Worm (Caenorhabditis elegans) whole organism, L3 larva: ENCODE measurements around the gene Y71H2AM.6.

ENCODE experiments used
- aly-2 ChIP-seq: fragments of 150-350 bp; optimal IDR thresholded peaks from 2 replicates; lab custom pipeline; 2014; ENCODE audit warnings: missing biosample characterization, missing genetic modification characterization
- ceh-16 ChIP-seq: sonication (generic microtip); optimal IDR thresholded peaks from 2 replicates; lab custom pipeline; 2017; ENCODE audit warnings: missing biosample characterization, missing genetic modification characterization
- egl-27 ChIP-seq: sonication (generic microtip); optimal IDR thresholded peaks from 4 replicates; lab custom pipeline; 2017; ENCODE audit warnings: missing biosample characterization, missing genetic modification reagents, missing genetic modification characterization
- elt-1 ChIP-seq: fragments of 150-350 bp; optimal IDR thresholded peaks from 2 replicates; lab custom pipeline; 2014; ENCODE audit warnings: missing biosample characterization, missing genetic modification characterization
- fkh-10 ChIP-seq: sonication (generic microtip); optimal IDR thresholded peaks from 2 replicates; lab custom pipeline; 2017; ENCODE audit warnings: missing biosample characterization, missing genetic modification reagents, missing genetic modification characterization
- fos-1 ChIP-seq: fragments of 150-350 bp; optimal IDR thresholded peaks from 2 replicates; lab custom pipeline; 2014; ENCODE audit warnings: missing biosample characterization, missing genetic modification characterization
- lsy-12 ChIP-seq: sonication (generic microtip); optimal IDR thresholded peaks from 2 replicates; lab custom pipeline; 2016; ENCODE audit warnings: mild to moderate bottlenecking, missing genetic modification characterization, missing compliant biosample characterization
- nhr-12 ChIP-seq: fragments of 150-350 bp; optimal IDR thresholded peaks from 2 replicates; lab custom pipeline; 2014; ENCODE audit warnings: missing biosample characterization, missing genetic modification characterization
- nhr-23 ChIP-seq: fragments of 150-350 bp; optimal IDR thresholded peaks from 2 replicates; lab custom pipeline; 2014; ENCODE audit warnings: missing biosample characterization, missing genetic modification reagents, missing genetic modification characterization
- nhr-43 ChIP-seq: sonication (generic microtip); optimal IDR thresholded peaks from 2 replicates; lab custom pipeline; 2016; ENCODE audit warnings: mild to moderate bottlenecking, missing genetic modification characterization, missing compliant biosample characterization; ENCODE audit not compliant: poor library complexity, severe bottlenecking
- nhr-76 ChIP-seq: fragments of 150-350 bp; sonication (generic microtip); optimal IDR thresholded peaks from 5 replicates; lab custom pipeline; 2014; ENCODE audit warnings: missing biosample characterization, missing genetic modification characterization
- zag-1 ChIP-seq: fragments of 150-350 bp; optimal IDR thresholded peaks from 2 replicates; lab custom pipeline; 2014; ENCODE audit warnings: missing biosample characterization, missing genetic modification characterization

DNA sequence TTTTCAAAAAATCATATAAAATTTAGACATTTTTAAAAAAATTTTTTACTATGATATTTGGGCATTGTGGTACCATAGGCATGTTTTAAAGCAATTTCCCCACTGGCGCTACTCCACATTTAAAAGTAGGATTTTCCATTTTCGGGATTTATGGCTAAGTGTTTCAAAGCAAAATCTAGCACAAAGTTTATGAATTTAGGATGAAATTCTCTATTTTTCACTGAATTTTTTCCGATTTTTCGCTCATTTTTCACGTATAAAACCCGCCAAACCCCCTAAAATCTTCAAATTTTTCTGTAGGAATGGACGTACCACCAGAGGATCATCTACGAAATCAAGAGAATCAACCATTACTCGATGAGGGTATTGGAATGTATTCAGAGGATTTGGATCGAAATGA lies 38.1 kb downstream of the Y71H2AM.6 start, which contains the start of gene pipp-4P:
- TF ChIP-seq ceh-16 (tag; lab: Kevin White, UChicago), result no peak
- no peak for TF ChIP-seq egl-27
- TF ChIP-seq nhr-43, result no peak
- TF ChIP-seq zag-1, result no peak
- no peak for TF ChIP-seq nhr-23 (tag; lab: Kevin White, UChicago)
- no peak for TF ChIP-seq fos-1 (tag; lab: Kevin White, UChicago)
- TF ChIP-seq fkh-10 (GFP tag; lab: Kevin White, UChicago), result no peak
- no peak for TF ChIP-seq lsy-12
- TF ChIP-seq elt-1 (tag; lab: Kevin White, UChicago), result no peak
- TF ChIP-seq nhr-76 (tag; lab: Kevin White, UChicago), result no peak
- TF ChIP-seq nhr-12, result no peak
- no peak for TF ChIP-seq aly-2 (tag; lab: Kevin White, UChicago)
